Fruit fly (Drosophila melanogaster) whole organism, prepupa: ENCODE data around the gene CG2129.

Source experiments
- CG10631 ChIP-seq: fragments of 200-800 bp; sonication (Bioruptor generic); optimal IDR thresholded peaks from 2 replicates; lab custom pipeline; 2016; ENCODE audit warnings: missing biosample characterization, missing genetic modification characterization
- CG1621 ChIP-seq: fragments of 200-800 bp; sonication (Bioruptor generic); optimal IDR thresholded peaks from 3 replicates; lab custom pipeline; 2018; ENCODE audit warnings: missing biosample characterization, mild to moderate bottlenecking, missing genetic modification characterization
- CG6854 ChIP-seq: fragments of 200-800 bp; sonication (Bioruptor generic); optimal IDR thresholded peaks from 2 replicates; lab custom pipeline; 2017; ENCODE audit warnings: missing biosample characterization, mild to moderate bottlenecking, missing genetic modification characterization
- CG8119 ChIP-seq: fragments of 200-800 bp; sonication (Bioruptor generic); IDR thresholded peaks from 3 replicates; pipeline ENCODE4 v1.3.6; 2022; ENCODE audit warnings: missing biosample characterization, missing genetic modification characterization
- CG9139 ChIP-seq: fragments of 200-800 bp; sonication (Bioruptor generic); optimal IDR thresholded peaks from 3 replicates; lab custom pipeline; 2017; ENCODE audit warnings: missing biosample characterization, mild to moderate bottlenecking, missing genetic modification characterization
- Eip75B ChIP-seq: fragments of 200-800 bp; sonication (Bioruptor generic); optimal IDR thresholded peaks from 3 replicates; lab custom pipeline; 2016; ENCODE audit warnings: missing biosample characterization, missing genetic modification characterization
- Gug ChIP-seq: fragments of 200-800 bp; sonication (Bioruptor generic); IDR thresholded peaks from 2 replicates; pipeline ENCODE4 v1.3.6; 2022; ENCODE audit warnings: missing biosample characterization, missing genetic modification characterization
- OdsH ChIP-seq: fragments of 200-800 bp; sonication (Bioruptor generic); optimal IDR thresholded peaks from 3 replicates; lab custom pipeline; 2016; ENCODE audit warnings: missing biosample characterization, missing genetic modification characterization
- fd59A ChIP-seq: fragments of 200-800 bp; sonication (Bioruptor generic); optimal IDR thresholded peaks from 2 replicates; lab custom pipeline; 2017; ENCODE audit warnings: missing biosample characterization, mild to moderate bottlenecking, missing genetic modification characterization, missing genetic modification reagents
- lz ChIP-seq: fragments of 200-800 bp; sonication (Bioruptor generic); optimal IDR thresholded peaks from 3 replicates; lab custom pipeline; 2016; ENCODE audit warnings: missing biosample characterization, missing genetic modification characterization
- net ChIP-seq: fragments of 200-800 bp; sonication (Bioruptor generic); optimal IDR thresholded peaks from 3 replicates; lab custom pipeline; 2016; ENCODE audit warnings: missing biosample characterization, missing genetic modification characterization
- spab ChIP-seq: fragments of 200-800 bp; sonication (Bioruptor generic); optimal IDR thresholded peaks from 2 replicates; lab custom pipeline; 2017; ENCODE audit warnings: missing biosample characterization, mild to moderate bottlenecking, missing genetic modification characterization, missing genetic modification reagents

dm6 chrX:8135420-8135874 lies 10.2 kb upstream of the CG2129 start, which contains the start of the genes cyr and CG2120:
- no peak for TF ChIP-seq CG1621 (tag; lab: Kevin White, UChicago)
- TF ChIP-seq lz (GFP tag; lab: Kevin White, UChicago), result no peak
- TF ChIP-seq CG8119 (GFP tag; lab: Robert Waterston, UW), result no peak
- no peak for TF ChIP-seq spab (GFP tag; lab: Kevin White, UChicago)
- TF ChIP-seq CG10631 (GFP tag; lab: Kevin White, UChicago), result no peak
- TF ChIP-seq CG6854 (GFP tag; lab: Kevin White, UChicago), result no peak
- TF ChIP-seq Eip75B, result no peak
- no peak for TF ChIP-seq OdsH (GFP tag; lab: Kevin White, UChicago)
- no peak for TF ChIP-seq fd59A (GFP tag; lab: Kevin White, UChicago)
- no peak for TF ChIP-seq net
- no peak for TF ChIP-seq CG9139 (GFP tag; lab: Kevin White, UChicago)
- no peak for TF ChIP-seq Gug (GFP tag; lab: Robert Waterston, UW)
